Fruit fly (Drosophila melanogaster) S2 (cell line): ENCODE results near the gene CG42489.

Experiments used
- CG8478 ChIP-seq: fragments of >200 bp; optimal IDR thresholded peaks from 2 replicates; lab custom pipeline; 2018
- CTCF ChIP-seq, 2 experiments: fragments of >200 bp; optimal IDR thresholded peaks; 2 replicates each; lab custom pipeline; 2018

dm6 chr3R:8683280-8683679 is 28.7 kb upstream of the CG42489 start:
- no peak for TF ChIP-seq CG8478 (lab: Kevin White, UChicago)
- TF ChIP-seq CTCF (optimal IDR thresholded peaks at IDR 0.05; lab: Kevin White, UChicago) = no peak
